Fruit fly (Drosophila melanogaster): Measurements from ENCODE around the gene CG5938.

dm6 chr3R:27229368-27229767, 45.2 kb upstream of the CG5938 start, which contains the start of gene CG42814:
- TF ChIP-seq CG14711 (tag; optimal IDR thresholded peaks at IDR 0.05) (no peak), Clk (GFP tag; optimal IDR thresholded peaks at IDR 0.05) (no peak), bab1 (GFP tag; optimal IDR thresholded peaks at IDR 0.05) (no peak), Mnt (GFP tag; optimal IDR thresholded peaks at IDR 0.05) (no peak), toe (GFP tag; optimal IDR thresholded peaks at IDR 0.05) (no peak), CG5204 (GFP tag; optimal IDR thresholded peaks at IDR 0.05) (no peak), CG12768 (GFP tag; optimal IDR thresholded peaks at IDR 0.05) (no peak), kay (GFP tag; ENCODE audit: borderline replicate concordance) (no peak), CG1620 (GFP tag; optimal IDR thresholded peaks at IDR 0.05) (no peak), CG11617 (GFP tag; optimal IDR thresholded peaks at IDR 0.05) (no peak), Crg-1 (GFP tag; optimal IDR thresholded peaks at IDR 0.05) (no peak), Hr96 (GFP tag; optimal IDR thresholded peaks at IDR 0.05) (no peak), cic (GFP tag; optimal IDR thresholded peaks at IDR 0.05) (no peak), CG33017 (tag; optimal IDR thresholded peaks at IDR 0.05) (no peak)

Measured in whole organism, adult.